Worm (Caenorhabditis elegans) whole organism, early embryonic: ENCODE results near the gene F02D10.3.

Experiments
- B0310.2 ChIP-seq: sonication (generic microtip); optimal IDR thresholded peaks from 2 replicates; lab custom pipeline; 2016; ENCODE audit warnings: mild to moderate bottlenecking, missing genetic modification characterization, missing compliant biosample characterization
- F13C5.2 ChIP-seq: sonication (generic microtip); optimal IDR thresholded peaks from 2 replicates; lab custom pipeline; 2017; ENCODE audit warnings: mild to moderate bottlenecking, missing genetic modification characterization, inconsistent platforms, missing compliant biosample characterization
- aly-1 ChIP-seq: sonication (generic microtip); optimal IDR thresholded peaks from 2 replicates; lab custom pipeline; 2016; ENCODE audit warnings: missing genetic modification characterization, missing compliant biosample characterization
- ama-1 ChIP-seq: fragments of 150-350 bp; optimal IDR thresholded peaks from 2 replicates; lab custom pipeline; 2014
- ceh-13 ChIP-seq: fragments of 200-800 bp; sonication (Bioruptor generic); optimal IDR thresholded peaks from 2 replicates; lab custom pipeline; 2018; ENCODE audit warnings: mild to moderate bottlenecking, missing genetic modification characterization, missing compliant biosample characterization
- ceh-36 ChIP-seq: sonication (generic microtip); optimal IDR thresholded peaks from 2 replicates; lab custom pipeline; 2016; ENCODE audit warnings: missing genetic modification characterization, inconsistent platforms, missing compliant biosample characterization
- ets-7 ChIP-seq: sonication (generic microtip); optimal IDR thresholded peaks from 2 replicates; lab custom pipeline; 2016; ENCODE audit warnings: missing genotype, missing genetic modification characterization, missing compliant biosample characterization
- flt-1 ChIP-seq: fragments of 200-800 bp; sonication (Bioruptor generic); IDR thresholded peaks from 2 replicates; pipeline ENCODE4 v1.3.6; 2022; ENCODE audit warnings: missing genetic modification characterization, missing compliant biosample characterization
- hmbx-1 ChIP-seq: sonication (generic microtip); optimal IDR thresholded peaks from 2 replicates; lab custom pipeline; 2016; ENCODE audit warnings: mild to moderate bottlenecking, missing genetic modification characterization, missing compliant biosample characterization
- hmg-4 ChIP-seq: fragments of 200-800 bp; sonication (Bioruptor generic); optimal IDR thresholded peaks from 2 replicates; lab custom pipeline; 2018; ENCODE audit warnings: mild to moderate bottlenecking, missing genetic modification characterization, missing compliant biosample characterization
- hnd-1 ChIP-seq: sonication (generic microtip); optimal IDR thresholded peaks from 2 replicates; lab custom pipeline; 2016; ENCODE audit warnings: missing genetic modification characterization, missing compliant biosample characterization
- pes-1 ChIP-seq: fragments of 200-800 bp; sonication (Bioruptor generic); IDR thresholded peaks from 2 replicates; pipeline ENCODE4 v1.3.6; 2022; ENCODE audit warnings: missing genetic modification reagents, missing genetic modification characterization, missing compliant biosample characterization
- scrt-1 ChIP-seq: fragments of 200-800 bp; sonication (Bioruptor generic); IDR thresholded peaks from 2 replicates; pipeline ENCODE4 v1.3.6; 2022; ENCODE audit warnings: missing genetic modification characterization, missing compliant biosample characterization
- sea-1 ChIP-seq: fragments of 200-800 bp; sonication (Bioruptor generic); conservative IDR thresholded peaks from 2 replicates; pipeline ENCODE4 v1.3.6; 2022; ENCODE audit warnings: missing genetic modification characterization, missing compliant biosample characterization
- tbx-11 ChIP-seq: fragments of 200-800 bp; sonication (Bioruptor generic); IDR thresholded peaks from 2 replicates; pipeline ENCODE4 v1.3.6; 2022; ENCODE audit warnings: missing genetic modification characterization, missing compliant biosample characterization
- tbx-37 ChIP-seq: fragments of 200-800 bp; sonication (Bioruptor generic); conservative IDR thresholded peaks from 2 replicates; pipeline ENCODE4 v1.3.6; 2022; ENCODE audit warnings: missing genetic modification reagents, missing genetic modification characterization, missing compliant biosample characterization
- tra-4 ChIP-seq: sonication (generic microtip); optimal IDR thresholded peaks from 2 replicates; lab custom pipeline; 2017; ENCODE audit warnings: missing genetic modification characterization, missing compliant biosample characterization

The F02D10.3 gene

ce11 chrX:13506493-13506892 lies 44.1 kb upstream of the F02D10.3 start:
- TF ChIP-seq tra-4 (tag; lab: Kevin White, UChicago) (no peak), pes-1 (GFP tag; lab: Robert Waterston, UW) (no peak), flt-1 (GFP tag; lab: Robert Waterston, UW) (no peak), ceh-36 (tag; lab: Kevin White, UChicago) (no peak), ets-7 (tag; lab: Kevin White, UChicago) (no peak), sea-1 (GFP tag; lab: Robert Waterston, UW) (no peak), F13C5.2 (tag; lab: Kevin White, UChicago) (no peak), scrt-1 (no peak), aly-1 (tag; lab: Kevin White, UChicago) (no peak), tbx-11 (no peak)

- TF ChIP-seq aly-1 (tag; lab: Kevin White, UChicago), result no peak
Measured at ce11 chrX:13506043-13506442, 43.6 kb upstream of the F02D10.3 start.

- TF ChIP-seq ets-7 (tag; lab: Kevin White, UChicago) (no peak), pes-1 (GFP tag; lab: Robert Waterston, UW) (no peak), ceh-36 (tag; lab: Kevin White, UChicago) (no peak), tbx-37 (GFP tag; lab: Robert Waterston, UW) (no peak), tra-4 (tag; lab: Kevin White, UChicago) (no peak), hmg-4 (GFP tag; lab: Kevin White, UChicago) (no peak), tbx-11 (no peak), F13C5.2 (tag; lab: Kevin White, UChicago) (no peak), hnd-1 (tag; lab: Kevin White, UChicago) (no peak), scrt-1 (no peak), B0310.2 (tag; lab: Kevin White, UChicago) (no peak), ceh-13 (no peak), sea-1 (GFP tag; lab: Robert Waterston, UW) (no peak), flt-1 (GFP tag; lab: Robert Waterston, UW) (no peak), aly-1 (tag; lab: Kevin White, UChicago) (no peak)
Measured at ce11 chrX:13505201-13505600, 42.8 kb upstream of the F02D10.3 start.

- TF ChIP-seq hmg-4 (GFP tag; lab: Kevin White, UChicago), result peak; percentile 25
- TF ChIP-seq flt-1 (GFP tag; lab: Robert Waterston, UW), result no peak
- no peak for TF ChIP-seq F13C5.2 (tag; lab: Kevin White, UChicago)
- TF ChIP-seq tbx-11, result no peak
- TF ChIP-seq ets-7 (tag; lab: Kevin White, UChicago), result no peak
- no peak for TF ChIP-seq ama-1 (lab: Kevin White, UChicago)
- TF ChIP-seq tra-4 (tag; lab: Kevin White, UChicago), result no peak
Measured at ce11 chrX:13503839-13504238, 41.4 kb upstream of the F02D10.3 start.

ce11 chrX:13502282-13502681 lies 39.9 kb upstream of the F02D10.3 start:
- peak; percentile 39 for TF ChIP-seq F13C5.2 (tag; lab: Kevin White, UChicago)
- TF ChIP-seq flt-1 (GFP tag; lab: Robert Waterston, UW), result no peak
- peak; percentile 34 for TF ChIP-seq hmg-4 (GFP tag; lab: Kevin White, UChicago)

- TF ChIP-seq tbx-37 (GFP tag; lab: Robert Waterston, UW) (no peak), hmg-4 (GFP tag; lab: Kevin White, UChicago) (no peak), B0310.2 (tag; lab: Kevin White, UChicago) (no peak), ets-7 (tag; lab: Kevin White, UChicago) (no peak), hmbx-1 (no peak), hnd-1 (tag; lab: Kevin White, UChicago) (no peak), flt-1 (GFP tag; lab: Robert Waterston, UW) (no peak)
Measured at ce11 chrX:13500568-13500967, 38.1 kb upstream of the F02D10.3 start, which contains the start of gene sad-1. TSS of gene sad-1 (minus strand) at chrX:13500668.

- TF ChIP-seq hnd-1 (tag; lab: Kevin White, UChicago), result no peak
- no peak for TF ChIP-seq flt-1 (GFP tag; lab: Robert Waterston, UW)
- TF ChIP-seq pes-1 (GFP tag; lab: Robert Waterston, UW), result no peak
- no peak for TF ChIP-seq ceh-13
- TF ChIP-seq scrt-1, result no peak
Measured at ce11 chrX:13499923-13500322, 37.5 kb upstream of the F02D10.3 start.

- no peak for TF ChIP-seq ceh-36 (tag; lab: Kevin White, UChicago)
- TF ChIP-seq ama-1 (lab: Kevin White, UChicago), result no peak
- TF ChIP-seq hmbx-1, result no peak
- TF ChIP-seq ets-7 (tag; lab: Kevin White, UChicago), result no peak
- TF ChIP-seq B0310.2 (tag; lab: Kevin White, UChicago), result no peak
- no peak for TF ChIP-seq hmg-4 (GFP tag; lab: Kevin White, UChicago)
- TF ChIP-seq aly-1 (tag; lab: Kevin White, UChicago), result no peak
- TF ChIP-seq sea-1 (GFP tag; lab: Robert Waterston, UW), result no peak
- no peak for TF ChIP-seq tbx-11
- TF ChIP-seq scrt-1, result no peak
- no peak for TF ChIP-seq tra-4 (tag; lab: Kevin White, UChicago)
- no peak for TF ChIP-seq F13C5.2 (tag; lab: Kevin White, UChicago)
Measured at ce11 chrX:13499098-13499497, 36.7 kb upstream of the F02D10.3 start.

ce11 chrX:13493762-13494161 lies 31.3 kb upstream of the F02D10.3 start:
- TF ChIP-seq hmbx-1 (no peak), ama-1 (lab: Kevin White, UChicago) (no peak), flt-1 (GFP tag; lab: Robert Waterston, UW) (no peak), F13C5.2 (tag; lab: Kevin White, UChicago) (no peak), tbx-11 (no peak), sea-1 (GFP tag; lab: Robert Waterston, UW) (no peak), hnd-1 (tag; lab: Kevin White, UChicago) (no peak), ets-7 (tag; lab: Kevin White, UChicago) (no peak), tbx-37 (GFP tag; lab: Robert Waterston, UW) (no peak), tra-4 (tag; lab: Kevin White, UChicago) (no peak), pes-1 (GFP tag; lab: Robert Waterston, UW) (no peak)
